Worm (Caenorhabditis elegans): ENCODE measurements around the gene C31E10.5.

C31E10.5 gene

DNA sequence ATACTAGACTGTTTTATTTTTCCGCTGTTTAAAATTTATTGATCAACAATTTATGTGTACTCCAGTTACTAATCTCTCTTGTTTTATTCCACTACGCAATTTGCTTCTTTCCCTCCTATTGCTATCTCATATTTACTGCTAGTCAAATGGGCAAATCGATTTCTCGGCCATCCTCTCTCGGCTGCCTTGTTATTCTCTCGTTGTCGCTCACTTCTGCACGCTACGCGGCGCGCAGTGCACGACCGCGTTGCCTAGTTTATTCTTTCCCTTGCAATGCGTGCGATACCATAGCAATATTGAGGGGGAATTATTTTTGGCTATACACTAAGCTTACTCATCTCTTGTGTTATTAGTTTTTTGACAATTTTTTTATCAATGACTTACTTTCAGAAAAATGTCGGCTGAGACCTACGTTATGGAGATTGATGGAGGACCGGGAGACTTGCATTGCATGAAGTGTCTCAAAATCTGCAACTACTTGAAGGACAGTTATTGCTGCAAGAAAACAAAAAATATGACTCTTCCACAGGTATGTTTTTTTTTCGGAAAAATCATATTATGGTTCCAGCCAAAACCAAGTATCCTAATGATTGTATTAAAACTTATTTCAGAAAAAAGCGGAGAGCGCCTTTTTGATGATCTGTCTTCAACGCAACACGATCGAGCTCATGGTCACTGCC lies 18.1 kb downstream of the C31E10.5 start, which contains the start of gene F48F7.6:
TSS of gene F48F7.6 (plus strand) at position 391 of the 680 bp plus-strand sequence.
- peak; percentile 6 for TF ChIP-seq M03D4.4 (tag; optimal IDR thresholded peaks at IDR 0.05)
- peak; percentile 12 for TF ChIP-seq unc-120 (tag; optimal IDR thresholded peaks at IDR 0.05; ENCODE audit: poor library complexity, severe bottlenecking)
- TF ChIP-seq ceh-39 (tag; optimal IDR thresholded peaks at IDR 0.05), result peak; percentile 80
- peak; percentile 42 for TF ChIP-seq pha-4 (tag; optimal IDR thresholded peaks at IDR 0.05)
- no peak for TF ChIP-seq lin-13 (tag; optimal IDR thresholded peaks at IDR 0.05)
- peak; percentile 38 for TF ChIP-seq sptf-1 (tag; optimal IDR thresholded peaks at IDR 0.05)
- TF ChIP-seq ham-2 (GFP tag; optimal IDR thresholded peaks at IDR 0.05), result peak; percentile 74
- peak; percentile 40 for TF ChIP-seq hlh-1 (tag; optimal IDR thresholded peaks at IDR 0.05)
- peak; percentile 67 for TF ChIP-seq ces-1 (GFP tag; optimal IDR thresholded peaks at IDR 0.05)
- TF ChIP-seq lsy-2 (tag; optimal IDR thresholded peaks at IDR 0.05), result no peak
- no peak for TF ChIP-seq mab-5 (tag; optimal IDR thresholded peaks at IDR 0.05)
- peak; percentile 42 for TF ChIP-seq nhr-237 (tag; optimal IDR thresholded peaks at IDR 0.05)
- TF ChIP-seq drap-1 (GFP tag; optimal IDR thresholded peaks at IDR 0.05), result peak; percentile 31
- peak; percentile 58 for TF ChIP-seq mep-1 (tag; optimal IDR thresholded peaks at IDR 0.05)
- peak; percentile 28 for TF ChIP-seq unc-62 (GFP tag; optimal IDR thresholded peaks at IDR 0.05)

DNA sequence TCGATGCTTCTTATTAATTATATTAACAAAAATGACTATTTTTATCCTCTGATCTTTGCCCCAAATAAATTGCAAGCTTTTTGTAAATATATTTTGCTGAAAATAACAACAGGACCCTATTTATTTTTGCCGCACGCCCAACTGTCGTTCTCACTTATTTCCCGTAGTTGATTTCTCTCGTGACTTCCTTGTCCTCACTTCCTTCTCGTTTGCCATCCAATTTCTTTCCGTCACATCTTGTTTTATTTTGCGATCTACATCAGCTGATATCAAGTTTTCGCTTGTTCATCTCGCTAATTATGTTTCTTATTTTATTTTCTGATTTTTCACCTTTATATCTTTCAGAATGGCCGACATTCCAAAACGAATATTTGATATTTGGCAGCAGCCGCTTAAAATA lies 20.3 kb downstream of the C31E10.5 start, which contains the start of gene F48F7.5:
TSS of gene F48F7.5 (plus strand) at position 340 of the 400 bp plus-strand sequence.
- TF ChIP-seq unc-39 (tag; optimal IDR thresholded peaks at IDR 0.05) (no peak), mep-1 (tag; optimal IDR thresholded peaks at IDR 0.05) (no peak), unc-62 (GFP tag; optimal IDR thresholded peaks at IDR 0.05) (no peak), hlh-1 (tag; optimal IDR thresholded peaks at IDR 0.05) (no peak), lin-32 (GFP tag; optimal IDR thresholded peaks at IDR 0.05) (no peak), sptf-1 (tag; optimal IDR thresholded peaks at IDR 0.05) (no peak), lsy-2 (tag; optimal IDR thresholded peaks at IDR 0.05) (no peak), ztf-11 (tag; optimal IDR thresholded peaks at IDR 0.05) (no peak), nhr-2 (tag; optimal IDR thresholded peaks at IDR 0.05) (no peak), ham-2 (GFP tag; optimal IDR thresholded peaks at IDR 0.05) (no peak), blmp-1 (tag; optimal IDR thresholded peaks at IDR 0.05) (no peak), ceh-43 (GFP tag; optimal IDR thresholded peaks at IDR 0.05) (no peak), zip-8 (tag; optimal IDR thresholded peaks at IDR 0.05) (no peak)

DNA sequence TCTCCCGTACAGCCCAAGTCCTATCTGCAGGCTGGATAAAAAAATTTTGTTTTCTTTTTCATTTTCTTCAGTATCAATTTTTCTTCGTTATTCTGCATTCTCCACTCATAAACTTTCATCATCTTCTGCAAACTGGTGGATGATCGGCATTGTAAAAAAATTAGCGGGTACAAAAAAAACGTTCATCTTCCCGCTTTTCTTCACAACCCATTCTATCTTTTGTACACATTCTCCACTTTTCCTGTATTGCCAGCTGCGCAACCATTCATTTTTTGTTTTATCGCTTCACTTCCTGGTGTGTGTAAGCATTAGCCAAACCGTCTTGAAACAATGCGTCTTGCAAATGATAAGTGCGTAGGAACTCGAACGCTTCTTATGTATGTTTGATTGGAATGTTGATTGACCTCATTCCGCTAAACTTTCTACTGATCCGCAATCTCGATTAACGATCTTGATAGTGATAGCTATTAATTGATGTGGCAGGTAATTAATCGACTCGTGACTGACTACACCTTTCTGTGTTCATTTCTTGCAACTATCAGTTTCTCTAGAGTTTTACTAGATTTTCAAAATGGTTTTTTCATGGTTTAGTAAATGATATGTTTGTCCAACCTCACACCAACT lies 21.1 kb downstream of the C31E10.5 start:
- peak; percentile 80 for TF ChIP-seq elt-1 (tag; optimal IDR thresholded peaks at IDR 0.05; ENCODE audit: borderline replicate concordance, insufficient read depth)
- no peak for TF ChIP-seq ceh-83 (GFP tag; optimal IDR thresholded peaks at IDR 0.05)
- TF ChIP-seq ceh-43 (GFP tag; optimal IDR thresholded peaks at IDR 0.05), result no peak
- peak; percentile 75 for TF ChIP-seq unc-62 (GFP tag; optimal IDR thresholded peaks at IDR 0.05)
- TF ChIP-seq M03D4.4 (tag; optimal IDR thresholded peaks at IDR 0.05), result no peak
- TF ChIP-seq ham-2 (GFP tag; optimal IDR thresholded peaks at IDR 0.05), result peak; percentile 85
- no peak for TF ChIP-seq elt-3 (tag; optimal IDR thresholded peaks at IDR 0.05)
- TF ChIP-seq cnd-1 (tag; optimal IDR thresholded peaks at IDR 0.05), result no peak

DNA sequence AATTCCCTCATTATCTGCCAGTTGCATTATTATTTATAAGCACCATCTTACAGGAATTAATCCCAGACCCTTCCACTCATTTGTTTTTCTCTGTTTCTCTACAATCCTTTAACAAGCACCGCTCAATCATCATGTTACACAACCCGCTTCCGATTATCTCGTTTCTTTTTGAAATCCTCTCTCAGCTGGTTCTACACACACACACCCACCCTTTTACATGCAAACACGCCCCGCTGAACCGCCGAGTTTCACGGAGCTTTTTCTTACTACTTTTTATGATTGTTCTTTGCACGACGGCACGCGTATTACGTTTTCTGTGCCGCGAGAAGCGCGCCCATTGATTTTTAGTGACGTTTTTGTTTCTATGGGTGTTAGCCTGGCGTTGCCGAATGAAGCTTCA lies 21.9 kb downstream of the C31E10.5 start:
- TF ChIP-seq unc-120 (tag; optimal IDR thresholded peaks at IDR 0.05; ENCODE audit: poor library complexity, severe bottlenecking) (peak; percentile 54), ces-1 (GFP tag; optimal IDR thresholded peaks at IDR 0.05) (peak; percentile 53), unc-62 (GFP tag; optimal IDR thresholded peaks at IDR 0.05) (no peak)

DNA sequence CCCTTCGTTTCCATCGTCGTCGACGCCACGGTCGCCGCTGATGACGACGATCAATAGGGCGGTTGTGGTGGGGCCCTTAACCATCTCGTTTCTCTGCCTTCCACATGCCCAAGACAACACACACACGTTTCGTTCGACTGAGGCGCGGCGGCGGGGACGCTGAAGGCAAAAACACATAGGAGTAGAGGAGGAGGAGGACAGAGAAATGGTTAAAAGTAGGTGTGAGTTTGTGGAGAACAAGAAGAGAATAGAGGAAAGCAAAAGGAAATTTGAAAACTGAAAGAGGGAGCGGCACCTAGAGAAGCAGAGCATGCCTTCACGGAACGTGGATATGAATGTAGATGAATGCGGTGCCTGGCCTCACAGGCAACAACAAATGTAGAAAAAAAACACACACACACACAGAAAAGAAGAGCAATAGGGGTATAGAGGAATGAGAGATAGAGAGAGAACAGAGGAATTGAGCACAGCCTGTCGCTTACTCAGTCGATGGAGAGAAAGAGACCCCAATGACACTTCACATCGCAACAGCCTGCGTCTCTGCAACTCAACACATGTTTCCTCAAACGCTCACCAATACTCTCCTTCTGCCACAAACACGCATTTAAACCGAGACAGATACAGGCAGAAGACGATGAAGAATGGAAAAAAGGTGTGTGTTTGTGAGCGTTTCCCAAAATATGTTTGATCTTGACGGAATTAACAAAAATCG lies 26.2 kb downstream of the C31E10.5 start:
- peak; percentile 43 for TF ChIP-seq mep-1 (tag; optimal IDR thresholded peaks at IDR 0.05)
- TF ChIP-seq ceh-39 (tag; optimal IDR thresholded peaks at IDR 0.05), result peak; percentile 74
- peak; percentile 62 for TF ChIP-seq pha-4 (tag; optimal IDR thresholded peaks at IDR 0.05)
- TF ChIP-seq lin-13 (tag; optimal IDR thresholded peaks at IDR 0.05), result peak; percentile 23
- TF ChIP-seq unc-120 (tag; optimal IDR thresholded peaks at IDR 0.05; ENCODE audit: poor library complexity, severe bottlenecking), result peak; percentile 60
- no peak for TF ChIP-seq nhr-12 (tag; optimal IDR thresholded peaks at IDR 0.05)
- TF ChIP-seq cnd-1 (tag; optimal IDR thresholded peaks at IDR 0.05), result peak; percentile 49
- peak; percentile 18 for TF ChIP-seq mls-2 (tag; optimal IDR thresholded peaks at IDR 0.05)
- TF ChIP-seq unc-62 (GFP tag; optimal IDR thresholded peaks at IDR 0.05), result peak; percentile 85
- TF ChIP-seq drap-1 (GFP tag; optimal IDR thresholded peaks at IDR 0.05), result peak; percentile 18
- TF ChIP-seq tbx-8 (GFP tag; optimal IDR thresholded peaks at IDR 0.05), result no peak
- TF ChIP-seq hlh-1 (tag; optimal IDR thresholded peaks at IDR 0.05), result peak; percentile 86
- TF ChIP-seq ceh-43 (GFP tag; optimal IDR thresholded peaks at IDR 0.05), result no peak

All from whole organism, mixed stage, embryonic.